Fruit fly (Drosophila melanogaster): ENCODE data around the gene mthl15.

mthl15 gene

DNA sequence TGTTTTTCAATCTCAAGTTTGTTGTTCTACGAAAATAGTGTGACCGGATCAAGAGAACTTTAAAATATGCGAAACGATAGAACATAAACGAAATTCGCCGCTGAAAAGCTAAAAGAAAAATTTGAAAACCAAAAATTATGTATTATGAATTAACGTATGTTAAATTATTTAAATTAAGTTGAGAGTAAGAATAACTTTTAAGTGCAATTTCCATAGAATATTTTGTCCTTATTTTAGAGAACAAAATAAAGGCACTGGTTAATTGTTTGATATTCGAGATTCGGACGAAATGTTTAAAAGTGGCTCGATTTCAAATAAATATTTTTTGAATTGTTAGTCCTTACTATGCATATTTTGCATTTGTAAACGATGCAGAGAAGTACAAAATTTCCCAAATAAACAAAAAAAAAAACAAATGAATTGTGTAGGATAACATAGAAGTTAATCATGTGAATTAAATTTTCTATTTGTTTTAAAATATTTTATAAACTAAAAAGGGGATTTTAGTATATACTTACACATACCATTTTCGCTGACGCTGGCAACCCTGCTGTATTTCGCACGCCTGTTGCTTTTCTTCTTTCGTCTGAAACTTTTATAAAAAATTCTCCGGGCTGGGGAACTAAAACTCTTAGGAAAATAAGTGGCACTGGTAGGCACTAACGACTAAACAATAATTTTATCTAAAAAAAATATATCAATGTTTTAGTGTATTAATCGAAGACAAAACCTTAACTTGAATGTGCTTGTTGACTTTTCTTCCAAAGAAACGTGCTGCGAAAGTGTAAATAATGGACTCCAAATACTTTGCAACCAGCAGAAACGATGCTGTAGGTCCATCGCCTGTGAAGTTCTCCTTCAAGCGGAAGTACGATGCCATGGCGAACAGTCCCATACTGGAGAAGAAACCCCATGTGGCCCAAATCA is 27.2 kb downstream of the mthl15 start, which contains the start of the genes CG5727 and ath (continued):
- TF ChIP-seq YL-1 (GFP tag; optimal IDR thresholded peaks at IDR 0.05) (peak; percentile 35), caup (GFP tag; optimal IDR thresholded peaks at IDR 0.05; ENCODE audit: severe bottlenecking) (no peak), Ets65A (GFP tag) (no peak), CG8359 (GFP tag; optimal IDR thresholded peaks at IDR 0.05; ENCODE audit: borderline replicate concordance) (no peak), MESR4 (GFP tag; optimal IDR thresholded peaks at IDR 0.05) (peak; percentile 12), CG18599 (GFP tag; optimal IDR thresholded peaks at IDR 0.05) (no peak), Ada2b (GFP tag; IDR thresholded peaks at IDR 0.05) (no peak), Oli (tag; optimal IDR thresholded peaks at IDR 0.05) (no peak)

DNA sequence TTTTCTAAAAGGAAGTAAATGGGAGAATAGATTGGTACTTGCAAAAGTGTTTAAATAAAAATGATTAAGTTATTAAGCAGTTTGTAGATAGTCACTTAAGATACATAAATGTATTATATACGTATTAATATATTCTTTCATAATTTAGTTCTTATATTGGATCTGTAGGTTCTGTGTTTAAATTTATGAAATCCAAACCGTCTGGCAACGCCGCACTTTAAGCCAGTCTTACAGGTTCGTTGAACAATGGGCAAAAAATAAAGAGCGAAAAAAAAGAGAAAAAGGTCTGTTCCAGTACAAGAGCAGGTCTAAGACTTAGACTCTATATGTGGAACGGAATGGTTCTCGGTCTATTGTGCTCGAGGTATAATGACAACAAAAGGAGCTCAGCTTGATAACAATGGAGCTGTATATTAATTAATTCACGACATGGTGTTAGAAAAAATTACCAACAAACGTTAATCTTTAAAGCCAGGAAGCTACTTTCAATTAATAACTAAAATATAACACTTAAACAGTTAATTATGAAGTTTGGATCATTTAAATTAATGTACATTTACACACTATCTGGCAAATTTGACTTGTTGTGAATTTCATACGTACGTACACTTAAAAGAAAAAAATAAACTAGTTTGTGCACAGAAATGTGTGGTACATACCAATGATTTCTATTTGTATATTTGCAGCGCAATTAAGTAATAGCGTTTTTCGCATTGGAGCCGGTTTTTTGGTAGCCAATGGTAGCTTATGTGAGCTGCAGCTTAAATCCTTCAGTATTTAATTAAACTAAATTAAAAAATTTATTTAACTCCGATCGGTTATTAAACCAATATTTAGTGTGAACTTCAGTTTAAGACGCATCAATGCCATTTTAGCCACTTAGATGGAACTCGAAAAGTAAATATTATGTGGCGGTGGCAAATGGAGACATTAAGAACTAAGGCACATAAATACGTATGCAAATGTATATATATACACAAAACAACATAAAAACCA is 29.0 kb downstream of the mthl15 start, which contains the start of gene CG5731:
TSS of gene CG5731 (minus strand) at position 946 of the 996 bp plus-strand sequence.
- TF ChIP-seq nom (GFP tag; optimal IDR thresholded peaks at IDR 0.05) (peak; percentile 17), Med (GFP tag) (peak; percentile 68), CG4617 (GFP tag; optimal IDR thresholded peaks at IDR 0.05; ENCODE audit: borderline replicate concordance) (peak; percentile 9), CG9932 (GFP tag; IDR thresholded peaks at IDR 0.05) (peak; percentile 48; the same call in 1 of the 2 replicates), row (GFP tag; IDR thresholded peaks at IDR 0.05) (peak; percentile 19; the same call in 1 of the 3 replicates), ATbp (GFP tag; optimal IDR thresholded peaks at IDR 0.05) (no peak), stwl (tag; optimal IDR thresholded peaks at IDR 0.05) (peak; percentile 41), gem (tag; optimal IDR thresholded peaks at IDR 0.05) (peak; percentile 8), CG8924 (tag; optimal IDR thresholded peaks at IDR 0.05) (peak; percentile 2), CG15601 (tag; optimal IDR thresholded peaks at IDR 0.05) (peak; percentile 6), CG7745 (tag; optimal IDR thresholded peaks at IDR 0.05) (peak; percentile 17), Trl (optimal IDR thresholded peaks at IDR 0.05) (peak in 1 of 2 experiments; percentile 27), Trl (GFP tag; optimal IDR thresholded peaks at IDR 0.05) (no peak), fd64A (GFP tag; optimal IDR thresholded peaks at IDR 0.05) (no peak), vvl (GFP tag; IDR thresholded peaks at IDR 0.05) (peak; percentile 39), pros (GFP tag; optimal IDR thresholded peaks at IDR 0.05) (peak; percentile 14), grau (tag; optimal IDR thresholded peaks at IDR 0.05) (peak; percentile 1), CG13296 (GFP tag; optimal IDR thresholded peaks at IDR 0.05) (peak; percentile 28), CG11696 (GFP tag; IDR thresholded peaks at IDR 0.05) (no peak), Doc2 (GFP tag; IDR thresholded peaks at IDR 0.05) (no peak), pfk (GFP tag; optimal IDR thresholded peaks at IDR 0.05) (peak; percentile 89), trem (tag; optimal IDR thresholded peaks at IDR 0.05) (peak; percentile 10), lbe (GFP tag; optimal IDR thresholded peaks at IDR 0.05) (peak; percentile 36), zf30C (GFP tag; optimal IDR thresholded peaks at IDR 0.05) (peak; percentile 23), CG3163 (GFP tag; optimal IDR thresholded peaks at IDR 0.05) (peak; percentile 90), MBD-R2 (GFP tag; IDR thresholded peaks at IDR 0.05) (0 out of 2 replicates have a peak, but pooled peaks have one; percentile 17), sima (GFP tag; optimal IDR thresholded peaks at IDR 0.05) (no peak), B-H2 (GFP tag; optimal IDR thresholded peaks at IDR 0.05) (peak; percentile 7), run (tag; optimal IDR thresholded peaks at IDR 0.05) (no peak), kni (GFP tag; optimal IDR thresholded peaks at IDR 0.05) (peak; percentile 65), sens (GFP tag) (peak; percentile 85)

All from whole organism, embryonic.